Worm (Caenorhabditis elegans) whole organism, midembryonic: ENCODE results near the gene srw-34.

ENCODE experiments used
- T22C8.4 ChIP-seq: fragments of 200-800 bp; sonication (Bioruptor generic); IDR thresholded peaks from 2 replicates; pipeline ENCODE4 v1.3.6; 2022; ENCODE audit warnings: missing genetic modification characterization, missing compliant biosample characterization
- flt-1 ChIP-seq: fragments of 200-800 bp; sonication (Bioruptor generic); IDR thresholded peaks from 2 replicates; pipeline ENCODE4 v1.3.6; 2022; ENCODE audit warnings: missing genetic modification characterization, missing compliant biosample characterization
- klf-2 ChIP-seq: fragments of 200-800 bp; sonication (Bioruptor generic); conservative IDR thresholded peaks from 2 replicates; pipeline ENCODE4 v1.3.6; 2022; ENCODE audit warnings: missing genetic modification reagents, missing genetic modification characterization, missing compliant biosample characterization
- med-1 ChIP-seq: sonication (generic microtip); optimal IDR thresholded peaks from 2 replicates; lab custom pipeline; 2017; ENCODE audit warnings: missing genetic modification characterization, mild to moderate bottlenecking, missing compliant biosample characterization, antibody characterized with exemption, missing genetic modification reagents; ENCODE audit not compliant: insufficient read depth
- ref-1 ChIP-seq: fragments of 200-800 bp; sonication (Bioruptor generic); conservative IDR thresholded peaks from 2 replicates; pipeline ENCODE4 v1.3.6; 2022; ENCODE audit warnings: missing genetic modification reagents, missing genetic modification characterization, missing compliant biosample characterization
- tab-1 ChIP-seq: fragments of 200-800 bp; sonication (Bioruptor generic); IDR thresholded peaks from 2 replicates; pipeline ENCODE4 v1.3.6; 2022; ENCODE audit warnings: missing genetic modification characterization, missing compliant biosample characterization
- ztf-23 ChIP-seq: fragments of 200-800 bp; sonication (Bioruptor generic); IDR thresholded peaks from 2 replicates; pipeline ENCODE4 v1.3.6; 2022; ENCODE audit warnings: missing genetic modification reagents, missing genetic modification characterization, missing compliant biosample characterization
- ztf-29 ChIP-seq: fragments of 200-800 bp; sonication (Bioruptor generic); IDR thresholded peaks from 2 replicates; pipeline ENCODE4 v1.3.6; 2022; ENCODE audit warnings: missing genetic modification reagents, missing genetic modification characterization, missing compliant biosample characterization

ce11 chrV:16508667-16509066 lies 13.5 kb downstream of the srw-34 start, which contains the start of gene srr-3:
- TF ChIP-seq klf-2 (GFP tag; lab: Robert Waterston, UW) = no peak
- TF ChIP-seq flt-1 (GFP tag; lab: Robert Waterston, UW) = no peak
- TF ChIP-seq ref-1 (GFP tag; lab: Robert Waterston, UW) = no peak
- TF ChIP-seq T22C8.4 (GFP tag; lab: Robert Waterston, UW) = no peak
- no peak for TF ChIP-seq ztf-23 (GFP tag; lab: Robert Waterston, UW)
- TF ChIP-seq ztf-29 (GFP tag; lab: Robert Waterston, UW) = no peak
- TF ChIP-seq tab-1 (GFP tag; lab: Robert Waterston, UW) = no peak
- TF ChIP-seq med-1 (GFP tag; lab: Kevin White, UChicago) = no peak
